Worm (Caenorhabditis elegans): ENCODE data around the gene gsto-2.

Gene gsto-2

ce11 chrIII:8511711-8512110 lies 42.9 kb upstream of the gsto-2 start (continued):
- TF ChIP-seq repo-1 (tag; optimal IDR thresholded peaks at IDR 0.05), result no peak
- TF ChIP-seq K12H6.12 (tag; optimal IDR thresholded peaks at IDR 0.05), result no peak
- no peak for TF ChIP-seq B0336.3 (GFP tag; IDR thresholded peaks at IDR 0.05)
- TF ChIP-seq ceh-27 (GFP tag; optimal IDR thresholded peaks at IDR 0.05), result no peak

DNA sequence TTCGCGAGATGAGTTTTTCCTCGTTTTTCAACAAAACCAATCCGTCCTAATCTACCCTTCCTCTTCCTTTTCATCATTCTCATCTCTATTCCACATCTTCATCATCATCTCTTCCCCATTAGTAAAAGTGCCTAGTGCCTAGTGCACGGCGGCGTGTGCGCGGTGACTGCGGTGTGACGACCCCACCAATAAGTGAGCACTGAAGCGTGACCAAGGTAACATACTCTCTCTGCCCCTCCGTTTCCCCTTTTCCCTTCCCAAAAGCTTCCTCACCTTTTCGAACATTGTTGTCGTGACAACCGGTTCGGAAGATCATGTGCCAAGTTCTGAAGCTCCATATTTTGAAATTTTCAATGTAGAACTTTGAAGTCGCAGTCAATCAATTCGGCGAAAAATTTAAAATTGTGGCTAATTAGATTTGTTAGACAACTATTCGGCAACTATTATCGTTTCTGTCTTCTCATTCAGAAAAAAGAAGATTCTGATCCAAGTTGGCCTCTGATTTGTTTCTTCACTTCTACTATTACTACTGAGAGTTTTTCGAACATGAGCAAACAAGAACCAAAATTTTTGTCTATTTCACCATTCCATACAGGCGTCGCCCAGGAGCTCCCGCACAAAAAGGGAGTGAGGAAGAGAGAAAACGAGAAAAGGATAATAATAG lies 42.2 kb upstream of the gsto-2 start:
- TF ChIP-seq mcd-1 (GFP tag; IDR thresholded peaks at IDR 0.05) (no peak), ZK185.1 (tag; optimal IDR thresholded peaks at IDR 0.05; ENCODE audit: poor library complexity, severe bottlenecking) (no peak), F22D6.2 (tag; optimal IDR thresholded peaks at IDR 0.05) (no peak), aptf-2 (GFP tag; conservative IDR thresholded peaks at IDR 0.05) (no peak), lin-40 (tag; optimal IDR thresholded peaks at IDR 0.05) (no peak), rec-8 (tag; optimal IDR thresholded peaks at IDR 0.05) (no peak), lsy-27 (tag; optimal IDR thresholded peaks at IDR 0.05; ENCODE audit: borderline replicate concordance, insufficient read depth) (no peak), mel-28 (tag; optimal IDR thresholded peaks at IDR 0.05; ENCODE audit: borderline replicate concordance) (no peak), nfyb-1 (GFP tag; IDR thresholded peaks at IDR 0.05) (no peak), lir-1 (GFP tag; conservative IDR thresholded peaks at IDR 0.05) (no peak), zfh-2 (GFP tag; conservative IDR thresholded peaks at IDR 0.05) (no peak), fkh-3 (tag; optimal IDR thresholded peaks at IDR 0.05) (no peak), madf-6 (GFP tag; IDR thresholded peaks at IDR 0.05) (no peak; the same call in 1 of the 2 replicates), repo-1 (tag; optimal IDR thresholded peaks at IDR 0.05) (no peak), snpc-4 (GFP tag; optimal IDR thresholded peaks at IDR 0.05) (no peak), snpc-4 (tag; optimal IDR thresholded peaks at IDR 0.05) (no peak)

DNA sequence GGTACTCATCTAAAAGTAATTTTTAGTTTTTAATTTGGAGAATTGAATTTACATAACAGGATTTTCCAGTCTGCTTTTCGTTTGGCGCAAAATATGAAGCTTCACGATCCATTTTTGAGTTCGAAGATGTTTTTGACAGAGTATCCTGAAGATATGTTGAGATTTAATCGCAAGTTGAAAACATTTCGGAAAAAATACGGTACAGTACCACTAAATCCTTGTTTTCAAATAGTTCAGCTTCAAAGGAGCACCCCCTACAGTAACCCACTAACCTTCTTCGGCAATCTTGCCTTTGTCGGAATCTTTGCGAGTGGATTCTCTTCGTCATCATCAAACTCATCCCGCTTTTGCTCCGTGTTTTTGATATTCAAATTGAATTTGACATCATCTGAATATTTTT lies 35.6 kb upstream of the gsto-2 start:
- 0 out of 2 replicates have a peak, but pooled peaks have one; percentile 27 for TF ChIP-seq Y56A3A.18 (GFP tag; IDR thresholded peaks at IDR 0.05)
- TF ChIP-seq lin-26 (GFP tag; IDR thresholded peaks at IDR 0.05), result 0 out of 2 replicates have a peak, but pooled peaks have one; percentile 24
- no peak for TF ChIP-seq aptf-2 (GFP tag; conservative IDR thresholded peaks at IDR 0.05)
- TF ChIP-seq ceh-58 (GFP tag; IDR thresholded peaks at IDR 0.05), result no peak
- no peak for TF ChIP-seq cebp-1 (GFP tag; IDR thresholded peaks at IDR 0.05)
- peak; percentile 12 for TF ChIP-seq cebp-1 (tag; optimal IDR thresholded peaks at IDR 0.05)
- TF ChIP-seq B0336.3 (GFP tag; IDR thresholded peaks at IDR 0.05), result 0 out of 2 replicates have a peak, but pooled peaks have one; percentile 47
- TF ChIP-seq chd-7 (tag; optimal IDR thresholded peaks at IDR 0.05), result peak; percentile 64

ce11 chrIII:8519886-8520285 lies 34.7 kb upstream of the gsto-2 start, which contains the start of gene ZC21.8:
Gene ZC21.8, minus strand, starts transcription at chrIII:8519986.
- TF ChIP-seq ets-4 (GFP tag; optimal IDR thresholded peaks at IDR 0.05), result no peak
- TF ChIP-seq mes-4 (tag; optimal IDR thresholded peaks at IDR 0.05), result no peak
- TF ChIP-seq ztf-6 (GFP tag; IDR thresholded peaks at IDR 0.05), result no peak
- TF ChIP-seq Y95B8A.8 (GFP tag; IDR thresholded peaks at IDR 0.05), result no peak
- TF ChIP-seq fkh-3 (tag; optimal IDR thresholded peaks at IDR 0.05), result no peak
- TF ChIP-seq hmg-1.2 (GFP tag; IDR thresholded peaks at IDR 0.05), result no peak

DNA sequence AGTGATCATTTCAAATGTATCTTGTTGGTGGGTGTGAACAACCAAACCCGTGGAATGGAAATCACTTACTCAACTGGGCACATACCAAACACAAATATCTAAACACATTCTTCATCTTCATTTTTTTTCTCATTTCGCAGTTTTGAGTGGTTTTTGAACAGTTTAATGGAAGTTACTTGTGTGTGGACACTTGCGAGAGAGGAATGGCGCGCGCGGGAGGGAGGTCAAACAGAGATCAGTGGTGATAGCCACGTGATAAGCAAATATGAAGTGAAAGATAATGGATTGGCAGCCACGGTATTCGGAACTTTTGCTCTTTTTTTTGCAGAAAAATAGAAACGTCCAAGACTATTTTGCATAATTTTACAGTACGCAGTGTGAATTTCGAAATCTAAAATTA lies 34.0 kb upstream of the gsto-2 start:
- no peak for TF ChIP-seq F39B2.1 (GFP tag; IDR thresholded peaks at IDR 0.05)
- no peak for TF ChIP-seq ztf-18 (tag; optimal IDR thresholded peaks at IDR 0.05)
- TF ChIP-seq nhr-90 (tag; optimal IDR thresholded peaks at IDR 0.05), result no peak
- no peak for TF ChIP-seq F23B12.7 (tag; optimal IDR thresholded peaks at IDR 0.05; ENCODE audit: insufficient read depth)
- no peak for TF ChIP-seq F37B4.10 (GFP tag; IDR thresholded peaks at IDR 0.05)
